Worm (Caenorhabditis elegans) whole organism, L1 larva: Measurements from ENCODE around the gene maph-1.3.

ENCODE experiments used
- C16A3.4 ChIP-seq: fragments of 150-350 bp; optimal IDR thresholded peaks from 2 replicates; lab custom pipeline; 2014; ENCODE audit warnings: missing biosample characterization, missing genetic modification characterization
- alr-1 ChIP-seq: fragments of 200-800 bp; sonication (Bioruptor generic); optimal IDR thresholded peaks from 2 replicates; lab custom pipeline; 2018; ENCODE audit warnings: borderline replicate concordance, mild to moderate bottlenecking, missing genetic modification characterization, missing compliant biosample characterization
- aly-2 ChIP-seq: fragments of 150-350 bp; optimal IDR thresholded peaks from 2 replicates; lab custom pipeline; 2014; ENCODE audit warnings: missing biosample characterization, missing genetic modification characterization
- blmp-1 ChIP-seq: fragments of 150-350 bp; optimal IDR thresholded peaks from 2 replicates; lab custom pipeline; 2014; ENCODE audit warnings: missing biosample characterization, missing genetic modification characterization
- ceh-63 ChIP-seq: fragments of 200-800 bp; sonication (Bioruptor generic); optimal IDR thresholded peaks from 2 replicates; lab custom pipeline; 2018; ENCODE audit warnings: mild to moderate bottlenecking, missing genetic modification characterization, missing compliant biosample characterization
- ceh-82 ChIP-seq, 3 experiments: fragments of 150-350 bp in 1 of 3; sonication (generic microtip) in 2 of 3; optimal IDR thresholded peaks; 2 replicates each; lab custom pipeline; 2014 to 2017; ENCODE audit warnings: missing biosample characterization in 3 of 3, missing genetic modification characterization in 3 of 3
- ceh-88 ChIP-seq: fragments of 200-800 bp; sonication (Bioruptor generic); IDR thresholded peaks from 2 replicates; pipeline ENCODE4 v1.3.6; 2022; ENCODE audit warnings: missing genetic modification characterization, missing compliant biosample characterization
- ceh-90 ChIP-seq: sonication (generic microtip); optimal IDR thresholded peaks from 2 replicates; lab custom pipeline; 2016; ENCODE audit warnings: missing genetic modification characterization, missing compliant biosample characterization
- dpl-1 ChIP-seq, 3 experiments: fragments of 150-350 bp in 2 of 3; sonication (generic microtip) in 1 of 3; optimal IDR thresholded peaks; 2 replicates each; lab custom pipeline; 2014 to 2017; ENCODE audit warnings: missing biosample characterization in 3 of 3, missing genetic modification characterization in 3 of 3, missing genetic modification reagents in 3 of 3
- egl-13 ChIP-seq: sonication (generic microtip); optimal IDR thresholded peaks from 2 replicates; lab custom pipeline; 2016; ENCODE audit warnings: missing genotype, missing genetic modification reagents, missing genetic modification characterization, missing compliant biosample characterization
- elt-2 ChIP-seq: sonication (generic microtip); optimal IDR thresholded peaks from 2 replicates; lab custom pipeline; 2016; ENCODE audit warnings: missing genetic modification characterization, mild to moderate bottlenecking, inconsistent platforms, missing compliant biosample characterization, missing genetic modification reagents
- elt-3 ChIP-seq, 6 experiments: fragments of 150-350 bp in 1 of 6; sonication (generic microtip); optimal IDR thresholded peaks; 2 replicates each; lab custom pipeline; 2017 to 2018; ENCODE audit warnings: missing biosample characterization in 6 of 6, missing genetic modification characterization in 6 of 6, inconsistent platforms in 1 of 6
- ets-5 ChIP-seq: fragments of 200-800 bp; sonication (Bioruptor generic); IDR thresholded peaks from 2 replicates; pipeline ENCODE4 v1.3.6; 2022; ENCODE audit warnings: missing genetic modification characterization, missing compliant biosample characterization
- fkh-8 ChIP-seq: sonication (generic microtip); optimal IDR thresholded peaks from 2 replicates; lab custom pipeline; 2016; ENCODE audit warnings: mild to moderate bottlenecking, missing genetic modification characterization, missing compliant biosample characterization
- fos-1 ChIP-seq: fragments of 150-350 bp; optimal IDR thresholded peaks from 2 replicates; lab custom pipeline; 2014; ENCODE audit warnings: missing biosample characterization, missing genetic modification characterization
- hlh-4 ChIP-seq: sonication (generic microtip); optimal IDR thresholded peaks from 2 replicates; lab custom pipeline; 2016; ENCODE audit warnings: mild to moderate bottlenecking, missing genetic modification characterization, missing compliant biosample characterization
- hpl-2 ChIP-seq: fragments of 150-350 bp; optimal IDR thresholded peaks from 2 replicates; lab custom pipeline; 2014; ENCODE audit warnings: missing biosample characterization, missing genetic modification reagents, missing genetic modification characterization
- isw-1 ChIP-seq: fragments of 200-800 bp; sonication (Bioruptor generic); IDR thresholded peaks from 2 replicates; pipeline ENCODE4 v1.3.6; 2022; ENCODE audit warnings: missing genetic modification characterization, missing compliant biosample characterization
- jun-1 ChIP-seq: fragments of 150-350 bp; optimal IDR thresholded peaks from 2 replicates; lab custom pipeline; 2014; ENCODE audit warnings: missing biosample characterization, missing genetic modification reagents, missing genetic modification characterization
- lin-13 ChIP-seq: fragments of 150-350 bp; optimal IDR thresholded peaks from 2 replicates; lab custom pipeline; 2014; ENCODE audit warnings: missing biosample characterization, missing genetic modification reagents, missing genetic modification characterization
- lin-15B ChIP-seq: fragments of 150-350 bp; sonication (generic microtip); optimal IDR thresholded peaks from 3 replicates; lab custom pipeline; 2014; ENCODE audit warnings: missing biosample characterization, missing genetic modification characterization
- lin-35 ChIP-seq, 2 experiments: fragments of 150-350 bp; optimal IDR thresholded peaks; 2 replicates each; lab custom pipeline; 2014; ENCODE audit warnings: missing biosample characterization in 2 of 2, missing genetic modification characterization in 2 of 2, missing genetic modification reagents in 2 of 2
- lsy-2 ChIP-seq, 2 experiments: fragments of 150-350 bp; optimal IDR thresholded peaks; 2 replicates each; lab custom pipeline; 2014; ENCODE audit warnings: missing biosample characterization in 2 of 2, missing genetic modification characterization in 2 of 2
- mab-9 ChIP-seq: fragments of 200-800 bp; sonication (Bioruptor generic); IDR thresholded peaks from 2 replicates; pipeline ENCODE4 v1.3.6; 2022; ENCODE audit warnings: missing genetic modification reagents, missing genetic modification characterization, missing compliant biosample characterization
- nhr-11 ChIP-seq: fragments of 150-350 bp; optimal IDR thresholded peaks from 2 replicates; lab custom pipeline; 2014; ENCODE audit warnings: missing biosample characterization, missing genetic modification characterization
- nhr-12 ChIP-seq: sonication (generic microtip); optimal IDR thresholded peaks from 2 replicates; lab custom pipeline; 2017; ENCODE audit warnings: missing biosample characterization, missing genetic modification characterization
- nhr-47 ChIP-seq: sonication (generic microtip); optimal IDR thresholded peaks from 2 replicates; lab custom pipeline; 2016; ENCODE audit warnings: mild to moderate bottlenecking, missing genetic modification characterization, moderate library complexity, missing compliant biosample characterization
- nhr-71 ChIP-seq: sonication (generic microtip); optimal IDR thresholded peaks from 2 replicates; lab custom pipeline; 2016; ENCODE audit warnings: mild to moderate bottlenecking, missing genetic modification characterization, moderate library complexity, missing compliant biosample characterization
- nhr-76 ChIP-seq: sonication (generic microtip); optimal IDR thresholded peaks from 2 replicates; lab custom pipeline; 2017; ENCODE audit warnings: missing biosample characterization, missing genetic modification characterization
- nhr-84 ChIP-seq: sonication (generic microtip); optimal IDR thresholded peaks from 2 replicates; lab custom pipeline; 2017; ENCODE audit warnings: missing biosample characterization, missing genetic modification characterization
- nhr-85 ChIP-seq: sonication (generic microtip); peaks from one replicate; lab custom pipeline; 2016; ENCODE audit warnings: missing genetic modification characterization, inconsistent platforms, missing compliant biosample characterization
- pax-3 ChIP-seq: fragments of 200-800 bp; sonication (Bioruptor generic); optimal IDR thresholded peaks from 2 replicates; lab custom pipeline; 2018; ENCODE audit warnings: mild to moderate bottlenecking, missing genetic modification characterization, moderate library complexity, missing compliant biosample characterization
- skn-1 ChIP-seq: fragments of 150-350 bp; optimal IDR thresholded peaks from 2 replicates; lab custom pipeline; 2014; ENCODE audit warnings: missing biosample characterization, missing genetic modification characterization
- sptf-1 ChIP-seq: fragments of 150-350 bp; optimal IDR thresholded peaks from 2 replicates; lab custom pipeline; 2014; ENCODE audit warnings: missing biosample characterization, missing genetic modification characterization
- sup-37 ChIP-seq: fragments of 200-800 bp; sonication (Bioruptor generic); optimal IDR thresholded peaks from 2 replicates; lab custom pipeline; 2018; ENCODE audit warnings: mild to moderate bottlenecking, missing genetic modification characterization, missing compliant biosample characterization
- tbx-2 ChIP-seq: sonication (generic microtip); optimal IDR thresholded peaks from 2 replicates; lab custom pipeline; 2016; ENCODE audit warnings: missing genetic modification characterization, missing compliant biosample characterization
- unc-130 ChIP-seq: fragments of 150-350 bp; optimal IDR thresholded peaks from 2 replicates; lab custom pipeline; 2017; ENCODE audit warnings: missing biosample characterization, missing genetic modification characterization, inconsistent platforms
- vab-15 ChIP-seq: sonication (generic microtip); optimal IDR thresholded peaks from 2 replicates; lab custom pipeline; 2017; ENCODE audit warnings: missing genotype, mild to moderate bottlenecking, missing genetic modification characterization, missing compliant biosample characterization

The maph-1.3 gene

DNA sequence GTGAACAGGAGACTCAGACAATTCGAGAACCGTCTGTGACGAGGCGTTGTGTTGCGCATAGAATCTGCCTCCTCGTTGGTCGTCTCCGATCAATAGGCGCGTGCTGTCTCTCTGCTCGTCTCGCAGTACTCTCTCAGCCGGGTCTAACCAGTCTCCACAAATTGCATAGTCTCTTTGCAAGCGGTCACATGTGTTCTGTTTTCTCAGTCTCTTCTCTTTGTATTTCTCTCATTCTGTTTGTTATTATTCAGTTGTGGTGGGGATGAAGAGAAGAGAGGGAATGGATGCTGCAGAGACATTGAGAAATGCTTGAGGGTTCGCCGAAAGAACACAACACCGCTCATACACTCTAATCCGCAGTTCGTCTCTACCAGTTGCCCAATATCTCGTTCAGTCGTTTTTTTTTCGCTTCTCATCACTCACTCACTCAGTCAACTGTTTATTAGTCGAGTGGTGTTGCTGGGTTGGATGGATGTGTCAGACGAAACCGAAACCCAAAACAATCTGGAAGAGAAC is 43.3 kb upstream of the maph-1.3 start (continued):
- TF ChIP-seq elt-3 (tag; optimal IDR thresholded peaks at IDR 0.05; lab: Kevin White, UChicago) (peak in 5 of 6 experiments; percentile 59 to 91 (median 81)), ceh-88 (GFP tag; lab: Robert Waterston, UW) (peak; percentile 83), sptf-1 (tag; lab: Kevin White, UChicago) (no peak), aly-2 (tag; lab: Kevin White, UChicago) (peak; percentile 74), alr-1 (tag; lab: Kevin White, UChicago) (no peak), nhr-11 (tag; lab: Kevin White, UChicago) (peak; percentile 95), nhr-76 (tag; lab: Kevin White, UChicago) (no peak), egl-13 (peak; percentile 83), tbx-2 (tag; lab: Kevin White, UChicago) (peak; percentile 99), lin-13 (GFP tag; lab: Kevin White, UChicago) (peak; percentile 97), mab-9 (GFP tag; lab: Robert Waterston, UW) (peak; percentile 82), pax-3 (tag; lab: Kevin White, UChicago) (peak; percentile 93), nhr-71 (tag; lab: Kevin White, UChicago) (peak; percentile 99), nhr-84 (tag; lab: Kevin White, UChicago) (no peak), ceh-63 (GFP tag; lab: Kevin White, UChicago) (no peak), nhr-47 (peak; percentile 97)

DNA sequence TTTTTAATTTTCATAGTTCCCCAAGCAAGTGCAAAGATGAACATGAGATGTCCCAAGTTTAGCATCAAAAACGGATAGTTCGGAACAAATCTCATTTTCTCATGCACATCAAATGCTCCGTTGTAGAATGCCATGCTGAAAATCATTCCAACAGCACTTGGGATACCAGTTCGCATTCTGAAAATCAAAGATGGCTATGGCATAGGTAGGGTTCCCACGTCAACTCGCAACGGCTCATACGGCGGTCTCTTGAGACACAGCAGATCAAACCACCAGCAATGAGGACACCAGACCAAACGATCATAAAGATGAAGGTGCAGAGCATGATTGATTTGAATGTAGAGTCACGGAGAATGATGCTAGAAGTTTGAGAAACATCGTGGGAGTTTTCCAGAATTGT is 41.6 kb upstream of the maph-1.3 start:
- TF ChIP-seq aly-2 (tag; lab: Kevin White, UChicago) (no peak), nhr-47 (no peak), C16A3.4 (no peak), nhr-12 (tag; lab: Kevin White, UChicago) (no peak), lsy-2 (tag; optimal IDR thresholded peaks at IDR 0.05; lab: Kevin White, UChicago) (no peak), alr-1 (tag; lab: Kevin White, UChicago) (no peak), egl-13 (no peak), fos-1 (tag; lab: Kevin White, UChicago) (no peak), sptf-1 (tag; lab: Kevin White, UChicago) (no peak)

DNA sequence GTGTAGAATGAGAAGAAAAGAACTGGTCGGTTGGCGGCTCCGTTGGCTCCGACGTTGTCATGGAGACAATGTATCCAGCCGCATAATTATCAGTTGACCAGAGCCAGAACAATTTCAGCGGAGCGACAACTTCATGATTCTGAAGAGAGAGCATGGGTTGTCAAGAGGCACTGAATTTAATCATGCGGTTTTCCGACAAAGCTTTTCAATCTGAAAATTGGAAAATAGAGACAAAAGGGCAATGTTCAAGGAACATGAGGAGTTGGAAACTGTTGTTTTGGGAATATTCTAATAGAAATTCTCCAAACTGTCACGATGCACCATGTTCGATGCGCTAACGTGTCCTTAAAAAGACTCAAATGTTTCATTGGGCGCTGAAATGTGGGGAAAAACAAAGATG is 40.3 kb upstream of the maph-1.3 start, which contains the start of gene xbx-5:
xbx-5 (minus strand) TSS at position 56 of the 400 bp plus-strand sequence.
- no peak for TF ChIP-seq fos-1 (tag; lab: Kevin White, UChicago)
- TF ChIP-seq nhr-71 (tag; lab: Kevin White, UChicago): peak; percentile 18
- TF ChIP-seq dpl-1 (GFP tag; optimal IDR thresholded peaks at IDR 0.05; lab: Kevin White, UChicago): no peak
- no peak for TF ChIP-seq egl-13
- peak; percentile 0 for TF ChIP-seq nhr-85
- TF ChIP-seq sptf-1 (tag; lab: Kevin White, UChicago): no peak
- TF ChIP-seq blmp-1 (tag; lab: Kevin White, UChicago): no peak
- no peak for TF ChIP-seq lin-15B (tag; lab: Kevin White, UChicago)
- TF ChIP-seq ceh-82 (tag; optimal IDR thresholded peaks at IDR 0.05; lab: Kevin White, UChicago): no peak
- TF ChIP-seq isw-1 (GFP tag; lab: Robert Waterston, UW): no peak
- TF ChIP-seq fkh-8: peak; percentile 76
- TF ChIP-seq sup-37: no peak
- no peak for TF ChIP-seq nhr-12 (tag; lab: Kevin White, UChicago)
- no peak for TF ChIP-seq tbx-2 (tag; lab: Kevin White, UChicago)
- no peak for TF ChIP-seq ets-5 (GFP tag; lab: Robert Waterston, UW)
- no peak for TF ChIP-seq elt-2 (tag; lab: Kevin White, UChicago)
- TF ChIP-seq hlh-4 (tag; lab: Kevin White, UChicago): no peak

DNA sequence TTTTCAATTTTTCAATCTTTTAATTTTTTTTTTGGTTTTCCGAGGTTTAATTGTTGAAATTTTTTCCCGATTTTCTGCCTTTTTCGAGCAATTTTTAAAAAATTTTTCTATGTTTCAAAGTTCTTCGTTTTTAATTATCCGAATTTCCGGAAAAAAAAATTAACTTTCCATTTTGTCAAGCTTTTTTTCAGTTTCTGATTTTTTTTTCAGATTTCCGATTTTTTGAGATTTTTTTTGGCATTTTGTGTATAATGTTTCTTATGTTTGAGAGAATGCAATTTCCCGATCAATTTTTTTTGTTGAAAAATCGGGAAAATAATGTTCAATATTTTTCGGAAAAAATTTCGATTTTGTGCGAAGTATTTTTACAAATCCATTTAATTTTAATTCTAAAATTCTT is 37.8 kb upstream of the maph-1.3 start:
- TF ChIP-seq lin-35 (GFP tag; optimal IDR thresholded peaks at IDR 0.05; lab: Kevin White, UChicago) (no peak), ceh-90 (no peak), vab-15 (tag; lab: Kevin White, UChicago) (no peak), hpl-2 (GFP tag; lab: Kevin White, UChicago) (no peak), skn-1 (tag; lab: Kevin White, UChicago) (no peak), aly-2 (tag; lab: Kevin White, UChicago) (no peak), egl-13 (no peak), jun-1 (tag; lab: Kevin White, UChicago) (no peak), unc-130 (tag; lab: Kevin White, UChicago) (no peak)
